Fruit fly (Drosophila melanogaster) S2 (cell line): ENCODE results near the gene CG13992.

Experiments used
- CG8478 ChIP-seq: fragments of >200 bp; optimal IDR thresholded peaks from 2 replicates; lab custom pipeline; 2018
- CTCF ChIP-seq, 2 experiments: fragments of >200 bp; optimal IDR thresholded peaks; 2 replicates each; lab custom pipeline; 2018

- TF ChIP-seq CG8478 (lab: Kevin White, UChicago) (no peak), CTCF (optimal IDR thresholded peaks at IDR 0.05; lab: Kevin White, UChicago) (no peak)
These were observed 11.4 kb downstream of the CG13992 start, which contains the start of gene CG13999 for dm6 chr2L:5956153-5956552.
